Worm (Caenorhabditis elegans) whole organism, mixed stage, embryonic: ENCODE results near the gene sra-31.

Experiments used
- bed-3 ChIP-seq: fragments of 200-800 bp; sonication (Bioruptor generic); optimal IDR thresholded peaks from 3 replicates; lab custom pipeline; 2018; ENCODE audit warnings: mild to moderate bottlenecking, missing genetic modification characterization, moderate library complexity, missing compliant biosample characterization
- ceh-39 ChIP-seq: fragments of 150-350 bp; optimal IDR thresholded peaks from 2 replicates; lab custom pipeline; 2014; ENCODE audit warnings: missing biosample characterization, missing genetic modification characterization
- ceh-43 ChIP-seq: fragments of 200-800 bp; sonication (Bioruptor generic); optimal IDR thresholded peaks from 2 replicates; lab custom pipeline; 2018; ENCODE audit warnings: mild to moderate bottlenecking, missing genetic modification characterization, moderate library complexity, missing compliant biosample characterization
- ceh-83 ChIP-seq: fragments of 200-800 bp; sonication (Bioruptor generic); optimal IDR thresholded peaks from 2 replicates; lab custom pipeline; 2018; ENCODE audit warnings: mild to moderate bottlenecking, missing genetic modification characterization, missing compliant biosample characterization
- ces-1 ChIP-seq: fragments of 150-350 bp; optimal IDR thresholded peaks from 2 replicates; lab custom pipeline; 2014; ENCODE audit warnings: missing biosample characterization, missing genetic modification reagents, missing genetic modification characterization
- cnd-1 ChIP-seq: fragments of 200-800 bp; sonication (Bioruptor generic); optimal IDR thresholded peaks from 2 replicates; lab custom pipeline; 2018; ENCODE audit warnings: mild to moderate bottlenecking, missing genetic modification characterization, missing compliant biosample characterization
- drap-1 ChIP-seq: fragments of 200-800 bp; sonication (Bioruptor generic); optimal IDR thresholded peaks from 3 replicates; lab custom pipeline; 2018; ENCODE audit warnings: mild to moderate bottlenecking, missing genetic modification characterization, missing compliant biosample characterization
- elt-3 ChIP-seq: fragments of 150-350 bp; optimal IDR thresholded peaks from 2 replicates; lab custom pipeline; 2014; ENCODE audit warnings: missing biosample characterization, missing genetic modification characterization
- flh-1 ChIP-seq: fragments of 200-800 bp; sonication (Bioruptor generic); optimal IDR thresholded peaks from 2 replicates; lab custom pipeline; 2018; ENCODE audit warnings: mild to moderate bottlenecking, missing genetic modification characterization, moderate library complexity, missing compliant biosample characterization
- hlh-1 ChIP-seq: fragments of 150-350 bp; optimal IDR thresholded peaks from 2 replicates; lab custom pipeline; 2014; ENCODE audit warnings: missing biosample characterization, missing genetic modification reagents, missing genetic modification characterization
- lin-13 ChIP-seq: fragments of 150-350 bp; optimal IDR thresholded peaks from 2 replicates; lab custom pipeline; 2014; ENCODE audit warnings: missing biosample characterization, missing genetic modification characterization
- lin-32 ChIP-seq: fragments of 200-800 bp; sonication (Bioruptor generic); optimal IDR thresholded peaks from 2 replicates; lab custom pipeline; 2018; ENCODE audit warnings: mild to moderate bottlenecking, missing genetic modification characterization, missing compliant biosample characterization
- lsy-2 ChIP-seq: fragments of 150-350 bp; optimal IDR thresholded peaks from 2 replicates; lab custom pipeline; 2014; ENCODE audit warnings: missing biosample characterization, missing genetic modification characterization
- mab-5 ChIP-seq: fragments of 150-350 bp; optimal IDR thresholded peaks from 2 replicates; lab custom pipeline; 2014; ENCODE audit warnings: missing biosample characterization, missing genetic modification characterization
- mep-1 ChIP-seq: fragments of 150-350 bp; optimal IDR thresholded peaks from 2 replicates; lab custom pipeline; 2017; ENCODE audit warnings: missing biosample characterization, missing genetic modification reagents, missing genetic modification characterization, inconsistent platforms
- mls-2 ChIP-seq: sonication (generic microtip); optimal IDR thresholded peaks from 2 replicates; lab custom pipeline; 2016; ENCODE audit warnings: mild to moderate bottlenecking, missing genetic modification characterization, moderate library complexity, missing compliant biosample characterization
- nhr-12 ChIP-seq: fragments of 150-350 bp; optimal IDR thresholded peaks from 2 replicates; lab custom pipeline; 2014; ENCODE audit warnings: missing biosample characterization, missing genetic modification characterization
- nhr-2 ChIP-seq: fragments of 150-350 bp; optimal IDR thresholded peaks from 2 replicates; lab custom pipeline; 2014; ENCODE audit warnings: missing biosample characterization, missing genetic modification characterization
- nhr-237 ChIP-seq: fragments of 150-350 bp; optimal IDR thresholded peaks from 2 replicates; lab custom pipeline; 2014; ENCODE audit warnings: missing biosample characterization, missing genetic modification characterization
- nhr-76 ChIP-seq: sonication (generic microtip); optimal IDR thresholded peaks from 2 replicates; lab custom pipeline; 2017; ENCODE audit warnings: missing biosample characterization, missing genetic modification characterization
- pha-4 ChIP-seq: fragments of 150-350 bp; optimal IDR thresholded peaks from 2 replicates; lab custom pipeline; 2018; ENCODE audit warnings: missing biosample characterization, missing genetic modification reagents, missing genetic modification characterization
- sem-2 ChIP-seq: fragments of 200-800 bp; sonication (Bioruptor generic); optimal IDR thresholded peaks from 2 replicates; lab custom pipeline; 2018; ENCODE audit warnings: mild to moderate bottlenecking, missing genetic modification characterization, missing compliant biosample characterization
- snpc-4 ChIP-seq: fragments of 150-350 bp; optimal IDR thresholded peaks from 2 replicates; lab custom pipeline; 2014; ENCODE audit warnings: missing biosample characterization, missing genetic modification characterization
- sptf-1 ChIP-seq: sonication (generic microtip); optimal IDR thresholded peaks from 2 replicates; lab custom pipeline; 2017; ENCODE audit warnings: mild to moderate bottlenecking, missing genetic modification characterization, moderate library complexity, missing compliant biosample characterization
- tbx-8 ChIP-seq: fragments of 200-800 bp; sonication (Bioruptor generic); optimal IDR thresholded peaks from 2 replicates; lab custom pipeline; 2018; ENCODE audit warnings: mild to moderate bottlenecking, missing genetic modification characterization, moderate library complexity, missing compliant biosample characterization
- unc-120 ChIP-seq: sonication (generic microtip); optimal IDR thresholded peaks from 2 replicates; lab custom pipeline; 2017; ENCODE audit warnings: missing genetic modification characterization, missing compliant biosample characterization; ENCODE audit not compliant: poor library complexity, severe bottlenecking
- unc-39 ChIP-seq: fragments of 150-350 bp; optimal IDR thresholded peaks from 2 replicates; lab custom pipeline; 2014; ENCODE audit warnings: missing biosample characterization, missing genetic modification characterization
- unc-62 ChIP-seq: fragments of 150-350 bp; optimal IDR thresholded peaks from 2 replicates; lab custom pipeline; 2014; ENCODE audit warnings: missing biosample characterization, missing genetic modification reagents, missing genetic modification characterization
- zip-8 ChIP-seq: fragments of 150-350 bp; optimal IDR thresholded peaks from 2 replicates; lab custom pipeline; 2014; ENCODE audit warnings: missing biosample characterization, missing genetic modification characterization
- ztf-11 ChIP-seq: fragments of 150-350 bp; optimal IDR thresholded peaks from 2 replicates; lab custom pipeline; 2014; ENCODE audit warnings: missing biosample characterization, missing genetic modification characterization

sra-31 gene

DNA sequence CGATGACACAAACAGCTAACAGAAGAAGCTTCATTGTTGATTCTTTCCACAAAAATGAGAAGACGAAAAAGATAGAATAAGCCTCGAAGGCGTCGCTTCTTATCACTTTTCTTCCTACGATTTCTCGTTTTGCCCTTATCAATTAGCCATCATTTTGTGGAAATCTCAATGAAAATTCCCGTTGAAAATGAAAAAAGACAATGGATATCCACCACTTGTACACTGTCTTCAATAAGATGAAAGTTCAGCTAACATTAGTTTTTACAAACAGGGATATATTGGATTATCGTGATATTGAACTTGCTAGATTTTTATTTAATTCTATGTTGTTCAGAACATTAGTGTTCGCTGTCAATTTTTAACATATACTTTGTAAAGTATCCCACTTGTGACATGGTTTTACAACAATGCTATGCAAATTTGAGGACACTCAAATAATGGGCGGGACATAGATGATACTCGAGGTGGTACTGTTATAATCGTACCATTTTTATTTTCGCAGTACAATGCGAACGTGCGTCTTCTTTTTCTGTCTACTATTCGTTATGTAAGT lies 11.6 kb downstream of the sra-31 start, which contains the start of the genes F18C5.5 and F18C5.9:
F18C5.5 (minus strand) TSS at position 101 of the 553 bp plus-strand sequence.
F18C5.9 (plus strand) TSS at position 503 of the 553 bp plus-strand sequence.
- TF ChIP-seq nhr-2: no peak
- TF ChIP-seq ceh-83 (GFP tag; lab: Kevin White, UChicago): no peak
- no peak for TF ChIP-seq nhr-12 (tag; lab: Kevin White, UChicago)
- no peak for TF ChIP-seq lsy-2 (tag; lab: Kevin White, UChicago)
- TF ChIP-seq bed-3 (GFP tag; lab: Kevin White, UChicago): no peak
- no peak for TF ChIP-seq sptf-1 (tag; lab: Kevin White, UChicago)
- no peak for TF ChIP-seq elt-3
- no peak for TF ChIP-seq nhr-76
- TF ChIP-seq ces-1 (GFP tag; lab: Kevin White, UChicago): no peak
- TF ChIP-seq lin-32 (GFP tag; lab: Kevin White, UChicago): no peak
- no peak for TF ChIP-seq ztf-11 (tag; lab: Kevin White, UChicago)
- TF ChIP-seq pha-4 (tag; lab: Kevin White, UChicago): no peak
- no peak for TF ChIP-seq flh-1
- TF ChIP-seq cnd-1 (tag; lab: Kevin White, UChicago): no peak
- no peak for TF ChIP-seq unc-39 (tag; lab: Kevin White, UChicago)
- TF ChIP-seq mep-1: no peak
- no peak for TF ChIP-seq ceh-39
- TF ChIP-seq mls-2: no peak
- no peak for TF ChIP-seq hlh-1
- TF ChIP-seq zip-8 (tag; lab: Kevin White, UChicago): no peak

DNA sequence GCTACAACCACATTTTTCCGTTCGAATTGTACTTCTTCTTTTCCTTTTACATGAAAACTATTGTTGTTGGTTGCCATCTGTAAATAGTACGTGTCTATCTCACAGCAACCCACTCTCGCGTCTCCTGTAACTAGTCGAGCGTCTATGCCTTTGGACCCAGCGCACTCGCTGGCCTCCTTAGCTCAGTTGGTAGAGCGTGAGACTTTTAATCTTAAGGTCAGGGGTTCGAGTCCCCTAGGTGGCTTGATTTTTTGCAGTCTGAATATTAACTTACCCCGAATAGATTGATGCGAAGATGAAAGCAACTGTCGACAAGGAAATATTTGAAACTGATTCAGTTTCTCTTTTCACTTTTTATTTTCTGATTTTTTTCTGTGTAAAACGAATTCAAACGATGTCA lies 13.2 kb downstream of the sra-31 start, which contains the start of gene mpz-3:
mpz-3 (minus strand) TSS at position 320 of the 400 bp plus-strand sequence.
- TF ChIP-seq pha-4 (tag; lab: Kevin White, UChicago): no peak
- peak; percentile 83 for TF ChIP-seq ceh-83 (GFP tag; lab: Kevin White, UChicago)
- TF ChIP-seq drap-1 (GFP tag; lab: Kevin White, UChicago): peak; percentile 58
- peak; percentile 18 for TF ChIP-seq flh-1
- peak; percentile 55 for TF ChIP-seq cnd-1 (tag; lab: Kevin White, UChicago)
- no peak for TF ChIP-seq nhr-76
- peak; percentile 14 for TF ChIP-seq lin-32 (GFP tag; lab: Kevin White, UChicago)
- peak; percentile 30 for TF ChIP-seq sem-2 (GFP tag; lab: Kevin White, UChicago)
- peak; percentile 0 for TF ChIP-seq ceh-43 (GFP tag; lab: Kevin White, UChicago)

DNA sequence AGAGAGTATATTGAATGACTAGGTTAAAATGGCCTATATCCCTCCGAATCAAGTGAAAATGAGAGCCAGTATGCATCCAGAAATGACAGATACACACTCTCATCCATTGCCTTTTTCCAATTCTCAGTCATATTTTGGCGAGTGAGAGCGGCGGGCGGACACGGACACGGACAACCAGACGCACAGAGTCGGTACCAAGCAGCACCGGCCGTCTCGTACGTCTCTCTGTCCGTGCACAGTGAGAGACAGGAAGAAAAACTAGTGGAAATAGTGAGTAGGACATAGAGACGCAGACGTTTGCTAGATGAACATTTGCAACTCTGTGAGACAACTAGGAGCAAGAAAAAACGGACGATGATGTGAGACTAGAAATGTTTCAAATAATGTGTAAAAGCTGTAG lies 15.0 kb downstream of the sra-31 start:
- TF ChIP-seq sem-2 (GFP tag; lab: Kevin White, UChicago): no peak
- peak; percentile 5 for TF ChIP-seq unc-120 (tag; lab: Kevin White, UChicago)
- peak; percentile 7 for TF ChIP-seq unc-62 (GFP tag; lab: Kevin White, UChicago)
- TF ChIP-seq pha-4 (tag; lab: Kevin White, UChicago): peak; percentile 11
- TF ChIP-seq nhr-2: peak; percentile 35

DNA sequence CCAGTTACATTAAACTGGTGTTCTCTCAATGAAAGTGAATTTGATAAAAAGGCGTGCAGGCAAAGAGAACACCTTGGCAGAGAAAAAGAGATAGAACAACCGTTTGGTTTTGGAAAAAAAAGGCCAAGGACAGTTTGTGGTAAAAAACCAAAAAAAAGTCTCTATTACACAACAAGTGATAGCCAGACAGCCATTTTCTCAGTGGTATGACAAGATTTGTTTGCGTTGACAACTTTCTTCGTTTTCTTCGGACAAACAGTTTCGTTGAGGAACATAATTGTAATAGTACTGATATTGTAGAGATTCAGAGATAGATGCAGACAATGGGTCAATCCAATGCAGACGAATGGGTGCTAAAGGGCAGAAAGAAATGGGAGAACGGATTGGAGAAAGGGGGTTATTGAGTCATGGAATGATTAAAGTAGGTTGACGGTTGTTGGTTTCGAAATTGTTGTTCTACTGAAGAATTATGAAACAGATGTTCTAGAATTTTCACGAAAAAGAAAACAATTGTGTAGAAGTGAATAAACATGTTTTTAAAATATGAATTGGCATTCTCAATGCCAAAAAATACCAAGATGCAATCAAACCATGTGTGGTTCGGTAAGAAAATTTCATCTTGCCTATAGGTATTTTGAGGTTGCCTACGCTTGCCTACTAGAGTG lies 15.9 kb downstream of the sra-31 start:
- TF ChIP-seq flh-1 (no peak), hlh-1 (no peak), snpc-4 (no peak), drap-1 (GFP tag; lab: Kevin White, UChicago) (no peak), nhr-237 (tag; lab: Kevin White, UChicago) (no peak), mab-5 (tag; lab: Kevin White, UChicago) (no peak), bed-3 (GFP tag; lab: Kevin White, UChicago) (no peak), zip-8 (tag; lab: Kevin White, UChicago) (no peak)
- TF ChIP-seq, all 35 proteins: peak for 0

DNA sequence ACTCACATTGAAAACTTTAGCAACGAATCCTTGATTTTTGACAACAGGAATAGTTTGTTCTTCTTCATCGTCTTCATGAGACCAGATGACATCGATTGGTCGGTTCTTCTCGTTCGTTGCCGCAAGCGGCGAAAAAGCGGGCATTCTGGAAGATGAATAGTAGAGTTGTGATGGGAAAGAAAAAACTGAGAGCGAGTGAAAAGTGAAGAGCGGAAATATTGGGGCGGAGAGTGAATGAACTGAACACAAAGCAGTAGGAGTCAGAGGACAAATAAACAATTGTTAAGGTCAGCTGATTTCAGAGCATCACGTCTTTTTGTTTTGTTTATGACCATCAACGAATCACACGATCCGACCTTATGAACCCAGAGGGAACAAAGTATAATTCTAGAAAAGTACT lies 17.0 kb downstream of the sra-31 start, which contains the start of gene F18C5.10:
F18C5.10 (minus strand) TSS at position 145 of the 400 bp plus-strand sequence.
- TF ChIP-seq unc-120 (tag; lab: Kevin White, UChicago): no peak
- no peak for TF ChIP-seq mep-1
- no peak for TF ChIP-seq hlh-1
- TF ChIP-seq drap-1 (GFP tag; lab: Kevin White, UChicago): no peak
- no peak for TF ChIP-seq ceh-43 (GFP tag; lab: Kevin White, UChicago)
- no peak for TF ChIP-seq unc-39 (tag; lab: Kevin White, UChicago)
- TF ChIP-seq tbx-8: no peak
- no peak for TF ChIP-seq lin-13 (tag; lab: Kevin White, UChicago)
- no peak for TF ChIP-seq pha-4 (tag; lab: Kevin White, UChicago)
- TF ChIP-seq, all 35 proteins: peak for 0
